Worm (Caenorhabditis elegans) whole organism, midembryonic: ENCODE measurements around the gene sqst-2.

Source experiments
- T22C8.4 ChIP-seq: fragments of 200-800 bp; sonication (Bioruptor generic); IDR thresholded peaks from 2 replicates; pipeline ENCODE4 v1.3.6; 2022; ENCODE audit warnings: missing genetic modification characterization, missing compliant biosample characterization
- cog-1 ChIP-seq: sonication (generic microtip); optimal IDR thresholded peaks from 2 replicates; lab custom pipeline; 2016; ENCODE audit warnings: missing genetic modification characterization, missing compliant biosample characterization
- flt-1 ChIP-seq: fragments of 200-800 bp; sonication (Bioruptor generic); IDR thresholded peaks from 2 replicates; pipeline ENCODE4 v1.3.6; 2022; ENCODE audit warnings: missing genetic modification characterization, missing compliant biosample characterization
- klf-2 ChIP-seq: fragments of 200-800 bp; sonication (Bioruptor generic); conservative IDR thresholded peaks from 2 replicates; pipeline ENCODE4 v1.3.6; 2022; ENCODE audit warnings: missing genetic modification reagents, missing genetic modification characterization, missing compliant biosample characterization
- med-1 ChIP-seq: sonication (generic microtip); optimal IDR thresholded peaks from 2 replicates; lab custom pipeline; 2017; ENCODE audit warnings: missing genetic modification characterization, mild to moderate bottlenecking, missing compliant biosample characterization, antibody characterized with exemption, missing genetic modification reagents; ENCODE audit not compliant: insufficient read depth
- ref-1 ChIP-seq: fragments of 200-800 bp; sonication (Bioruptor generic); conservative IDR thresholded peaks from 2 replicates; pipeline ENCODE4 v1.3.6; 2022; ENCODE audit warnings: missing genetic modification reagents, missing genetic modification characterization, missing compliant biosample characterization
- tab-1 ChIP-seq: fragments of 200-800 bp; sonication (Bioruptor generic); IDR thresholded peaks from 2 replicates; pipeline ENCODE4 v1.3.6; 2022; ENCODE audit warnings: missing genetic modification characterization, missing compliant biosample characterization
- ztf-23 ChIP-seq: fragments of 200-800 bp; sonication (Bioruptor generic); IDR thresholded peaks from 2 replicates; pipeline ENCODE4 v1.3.6; 2022; ENCODE audit warnings: missing genetic modification reagents, missing genetic modification characterization, missing compliant biosample characterization
- ztf-29 ChIP-seq: fragments of 200-800 bp; sonication (Bioruptor generic); IDR thresholded peaks from 2 replicates; pipeline ENCODE4 v1.3.6; 2022; ENCODE audit warnings: missing genetic modification reagents, missing genetic modification characterization, missing compliant biosample characterization

Gene sqst-2

DNA sequence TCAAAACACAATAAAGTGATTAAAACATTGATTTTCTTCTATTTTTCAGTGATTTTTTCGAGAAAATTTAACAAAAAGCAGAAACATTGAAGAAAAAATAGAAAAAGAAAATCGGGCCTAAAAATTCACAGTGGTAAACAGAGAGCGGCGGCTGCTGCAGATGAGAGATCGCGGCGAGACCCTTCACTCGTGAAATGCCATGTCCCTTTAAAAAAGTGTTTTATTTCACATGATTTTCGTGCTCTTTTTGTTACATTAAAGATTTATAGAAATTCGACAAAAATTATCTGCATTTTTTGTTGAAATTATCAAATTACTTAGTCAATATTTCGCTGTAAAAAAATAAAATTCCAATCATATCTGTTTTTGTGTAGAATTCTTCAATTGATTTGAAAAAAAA is 14.8 kb downstream of the sqst-2 start:
- TF ChIP-seq med-1 (no peak), flt-1 (no peak), ref-1 (GFP tag; lab: Robert Waterston, UW) (no peak), T22C8.4 (GFP tag; lab: Robert Waterston, UW) (no peak), ztf-23 (GFP tag; lab: Robert Waterston, UW) (no peak), cog-1 (tag; lab: Kevin White, UChicago) (peak; percentile 5)

DNA sequence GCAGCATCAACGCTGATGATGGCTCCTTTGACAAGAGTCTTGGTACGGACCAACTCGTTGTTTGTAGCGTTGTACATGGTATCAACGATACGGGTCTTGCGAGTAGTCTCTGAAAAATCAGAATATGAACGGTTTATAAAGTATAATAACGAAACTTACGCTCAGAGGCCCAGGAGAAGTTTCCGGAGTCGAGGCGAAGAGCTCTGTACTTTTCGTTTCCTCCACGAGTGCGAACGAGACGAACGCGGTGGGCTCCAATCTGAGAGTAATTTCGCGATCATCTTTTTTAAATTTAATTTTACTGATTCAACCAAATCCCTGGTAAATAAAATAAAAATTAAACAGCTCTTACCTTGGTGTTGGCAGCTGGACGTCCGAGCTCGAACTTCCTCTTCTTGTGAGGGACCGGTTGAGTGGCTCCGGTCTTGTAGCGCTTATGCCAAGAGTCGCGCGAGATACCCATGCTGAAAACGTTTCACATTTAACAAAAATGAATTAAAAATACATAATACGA is 15.3 kb downstream of the sqst-2 start, which contains the start of gene rps-8:
Gene rps-8, minus strand, starts transcription at position 464 of the 514 bp plus-strand sequence.
- TF ChIP-seq ref-1 (GFP tag; lab: Robert Waterston, UW), result no peak

- TF ChIP-seq med-1 (no peak), tab-1 (GFP tag; lab: Robert Waterston, UW) (no peak), ztf-23 (GFP tag; lab: Robert Waterston, UW) (no peak), klf-2 (GFP tag; lab: Robert Waterston, UW) (no peak), flt-1 (no peak), ztf-29 (GFP tag; lab: Robert Waterston, UW) (no peak), ref-1 (GFP tag; lab: Robert Waterston, UW) (no peak), cog-1 (tag; lab: Kevin White, UChicago) (no peak), T22C8.4 (GFP tag; lab: Robert Waterston, UW) (no peak)
These were observed 16.1 kb downstream of the sqst-2 start for ce11 chrIV:7312620-7313194.

ce11 chrIV:7310842-7311241 is 17.9 kb downstream of the sqst-2 start:
- TF ChIP-seq ref-1 (GFP tag; lab: Robert Waterston, UW), result no peak
- no peak for TF ChIP-seq tab-1 (GFP tag; lab: Robert Waterston, UW)
- no peak for TF ChIP-seq ztf-29 (GFP tag; lab: Robert Waterston, UW)
- no peak for TF ChIP-seq med-1
- no peak for TF ChIP-seq ztf-23 (GFP tag; lab: Robert Waterston, UW)
- no peak for TF ChIP-seq T22C8.4 (GFP tag; lab: Robert Waterston, UW)
- TF ChIP-seq flt-1, result no peak
- TF ChIP-seq cog-1 (tag; lab: Kevin White, UChicago), result no peak
- no peak for TF ChIP-seq klf-2 (GFP tag; lab: Robert Waterston, UW)

ce11 chrIV:7310410-7310809 is 18.4 kb downstream of the sqst-2 start, which contains the start of gene grl-4:
TSS of gene grl-4 (minus strand) at chrIV:7310760.
- no peak for TF ChIP-seq med-1
- TF ChIP-seq klf-2 (GFP tag; lab: Robert Waterston, UW), result no peak
- TF ChIP-seq ref-1 (GFP tag; lab: Robert Waterston, UW), result no peak
- no peak for TF ChIP-seq ztf-23 (GFP tag; lab: Robert Waterston, UW)
- no peak for TF ChIP-seq T22C8.4 (GFP tag; lab: Robert Waterston, UW)
- TF ChIP-seq cog-1 (tag; lab: Kevin White, UChicago), result no peak
- no peak for TF ChIP-seq tab-1 (GFP tag; lab: Robert Waterston, UW)
- TF ChIP-seq ztf-29 (GFP tag; lab: Robert Waterston, UW), result no peak
- TF ChIP-seq flt-1, result no peak

DNA sequence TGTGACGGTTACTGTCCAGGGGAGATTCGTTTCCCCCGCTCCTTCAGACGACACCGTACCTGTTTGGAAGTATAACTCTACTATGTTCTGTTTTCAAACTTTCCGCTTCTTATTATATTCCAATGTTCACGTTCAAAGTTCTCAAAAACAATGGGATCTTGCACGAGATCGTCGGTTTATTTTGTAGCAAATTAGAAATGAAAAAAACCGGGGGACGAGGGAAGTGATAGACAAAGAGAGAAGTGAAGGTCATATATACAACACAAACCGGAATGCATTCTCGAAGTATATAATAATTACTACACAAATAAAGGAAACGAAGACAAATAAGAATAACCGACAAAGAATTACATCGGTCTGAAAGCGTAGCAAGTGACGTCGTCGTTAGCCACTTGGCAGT is 19.1 kb downstream of the sqst-2 start:
- TF ChIP-seq flt-1 (no peak), tab-1 (GFP tag; lab: Robert Waterston, UW) (no peak), ztf-29 (GFP tag; lab: Robert Waterston, UW) (no peak), ztf-23 (GFP tag; lab: Robert Waterston, UW) (no peak)

- TF ChIP-seq ztf-29 (GFP tag; lab: Robert Waterston, UW) (no peak), T22C8.4 (GFP tag; lab: Robert Waterston, UW) (no peak), flt-1 (no peak), med-1 (no peak), ref-1 (GFP tag; lab: Robert Waterston, UW) (no peak), klf-2 (GFP tag; lab: Robert Waterston, UW) (no peak)
These were observed 19.8 kb downstream of the sqst-2 start, which contains the start of gene F42C5.6 for ce11 chrIV:7308974-7309373. TSS of gene F42C5.6 (minus strand) at chrIV:7309074.

DNA sequence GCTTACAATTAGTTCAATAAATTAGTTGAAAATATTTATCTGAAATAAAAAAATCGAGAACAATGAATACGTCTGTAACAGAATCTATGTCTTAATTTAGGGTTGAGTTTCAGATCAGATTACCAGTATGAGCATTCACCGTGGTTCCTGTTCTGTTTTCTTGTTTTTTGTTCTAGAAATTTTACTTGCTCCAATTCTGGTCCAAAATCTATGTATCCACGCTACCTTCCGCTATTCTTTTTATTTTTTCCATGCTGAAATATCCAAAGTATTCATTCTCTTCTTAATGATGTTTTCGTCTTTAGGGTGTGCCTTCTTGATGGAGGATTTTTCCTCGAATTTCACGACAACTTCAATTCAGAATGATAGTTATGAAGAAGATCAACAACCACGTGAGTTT is 23.4 kb downstream of the sqst-2 start, which contains the start of gene npr-27:
Gene npr-27, plus strand, starts transcription at position 301 of the 400 bp plus-strand sequence.
- TF ChIP-seq ref-1 (GFP tag; lab: Robert Waterston, UW), result no peak
- no peak for TF ChIP-seq cog-1 (tag; lab: Kevin White, UChicago)
- no peak for TF ChIP-seq klf-2 (GFP tag; lab: Robert Waterston, UW)
- no peak for TF ChIP-seq tab-1 (GFP tag; lab: Robert Waterston, UW)
- TF ChIP-seq ztf-23 (GFP tag; lab: Robert Waterston, UW), result no peak
- TF ChIP-seq ztf-29 (GFP tag; lab: Robert Waterston, UW), result no peak
- no peak for TF ChIP-seq T22C8.4 (GFP tag; lab: Robert Waterston, UW)
- no peak for TF ChIP-seq flt-1
- TF ChIP-seq med-1, result no peak

DNA sequence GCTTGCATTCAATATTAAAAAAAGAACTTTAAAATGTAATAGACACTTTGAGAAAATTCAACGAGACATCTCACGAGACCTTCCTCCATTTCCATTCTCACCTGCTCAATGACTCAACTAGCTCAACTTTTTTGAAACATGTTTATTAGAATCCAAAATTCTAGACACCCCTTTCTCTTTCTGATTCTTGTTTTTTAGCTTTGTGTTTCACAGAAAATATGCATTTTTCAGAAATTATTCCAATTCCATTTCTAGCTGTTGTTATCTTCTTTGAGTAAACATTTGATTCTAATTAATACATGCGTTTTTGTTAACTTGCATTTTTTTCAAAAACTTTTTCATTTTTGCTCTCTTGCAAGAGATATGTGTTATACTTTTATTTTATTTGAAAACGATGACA is 27.3 kb downstream of the sqst-2 start:
- no peak for TF ChIP-seq ztf-29 (GFP tag; lab: Robert Waterston, UW)
- TF ChIP-seq tab-1 (GFP tag; lab: Robert Waterston, UW), result no peak
- TF ChIP-seq cog-1 (tag; lab: Kevin White, UChicago), result no peak
- TF ChIP-seq med-1, result no peak
- no peak for TF ChIP-seq ztf-23 (GFP tag; lab: Robert Waterston, UW)
- TF ChIP-seq klf-2 (GFP tag; lab: Robert Waterston, UW), result no peak
- TF ChIP-seq T22C8.4 (GFP tag; lab: Robert Waterston, UW), result no peak
- no peak for TF ChIP-seq ref-1 (GFP tag; lab: Robert Waterston, UW)
- no peak for TF ChIP-seq flt-1

DNA sequence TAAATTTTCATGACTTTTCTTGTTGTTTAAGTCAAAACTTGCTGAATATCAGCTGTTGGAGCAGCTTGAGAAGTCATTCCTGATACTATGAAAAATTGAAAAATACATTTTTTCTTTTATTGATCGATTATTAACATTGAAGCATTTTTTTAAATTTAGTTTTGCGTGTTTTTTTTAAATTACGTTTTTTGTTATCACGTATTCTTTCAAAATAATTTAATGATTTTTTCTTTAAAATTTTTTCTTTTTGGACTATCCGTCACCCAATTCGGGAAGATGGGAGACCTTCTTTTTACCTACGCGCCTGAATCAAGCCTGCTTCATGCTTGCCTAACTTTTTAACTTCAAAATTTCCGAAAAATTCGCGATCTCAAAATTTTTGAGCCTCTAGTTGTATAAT is 34.7 kb downstream of the sqst-2 start, which contains the start of gene F42C5.5:
Gene F42C5.5, minus strand, starts transcription at position 101 of the 400 bp plus-strand sequence.
- TF ChIP-seq ztf-29 (GFP tag; lab: Robert Waterston, UW) (no peak), T22C8.4 (GFP tag; lab: Robert Waterston, UW) (no peak), ref-1 (GFP tag; lab: Robert Waterston, UW) (no peak), cog-1 (tag; lab: Kevin White, UChicago) (no peak), flt-1 (no peak), klf-2 (GFP tag; lab: Robert Waterston, UW) (no peak), ztf-23 (GFP tag; lab: Robert Waterston, UW) (no peak), med-1 (no peak), tab-1 (GFP tag; lab: Robert Waterston, UW) (no peak)
